Worm (Caenorhabditis elegans) whole organism, early embryonic: Measurements from ENCODE around the gene mppb-1.

ENCODE experiments used
- B0310.2 ChIP-seq: sonication (generic microtip); optimal IDR thresholded peaks from 2 replicates; lab custom pipeline; 2016; ENCODE audit warnings: mild to moderate bottlenecking, missing genetic modification characterization, missing compliant biosample characterization
- F13C5.2 ChIP-seq: sonication (generic microtip); optimal IDR thresholded peaks from 2 replicates; lab custom pipeline; 2017; ENCODE audit warnings: mild to moderate bottlenecking, missing genetic modification characterization, inconsistent platforms, missing compliant biosample characterization
- ama-1 ChIP-seq: fragments of 150-350 bp; optimal IDR thresholded peaks from 2 replicates; lab custom pipeline; 2014
- ceh-13 ChIP-seq: fragments of 200-800 bp; sonication (Bioruptor generic); optimal IDR thresholded peaks from 2 replicates; lab custom pipeline; 2018; ENCODE audit warnings: mild to moderate bottlenecking, missing genetic modification characterization, missing compliant biosample characterization
- ceh-36 ChIP-seq: sonication (generic microtip); optimal IDR thresholded peaks from 2 replicates; lab custom pipeline; 2016; ENCODE audit warnings: missing genetic modification characterization, inconsistent platforms, missing compliant biosample characterization
- ets-7 ChIP-seq: sonication (generic microtip); optimal IDR thresholded peaks from 2 replicates; lab custom pipeline; 2016; ENCODE audit warnings: missing genotype, missing genetic modification characterization, missing compliant biosample characterization
- hmbx-1 ChIP-seq: sonication (generic microtip); optimal IDR thresholded peaks from 2 replicates; lab custom pipeline; 2016; ENCODE audit warnings: mild to moderate bottlenecking, missing genetic modification characterization, missing compliant biosample characterization
- pes-1 ChIP-seq: fragments of 200-800 bp; sonication (Bioruptor generic); IDR thresholded peaks from 2 replicates; pipeline ENCODE4 v1.3.6; 2022; ENCODE audit warnings: missing genetic modification reagents, missing genetic modification characterization, missing compliant biosample characterization
- scrt-1 ChIP-seq: fragments of 200-800 bp; sonication (Bioruptor generic); IDR thresholded peaks from 2 replicates; pipeline ENCODE4 v1.3.6; 2022; ENCODE audit warnings: missing genetic modification characterization, missing compliant biosample characterization
- tbx-11 ChIP-seq: fragments of 200-800 bp; sonication (Bioruptor generic); IDR thresholded peaks from 2 replicates; pipeline ENCODE4 v1.3.6; 2022; ENCODE audit warnings: missing genetic modification characterization, missing compliant biosample characterization
- tbx-37 ChIP-seq: fragments of 200-800 bp; sonication (Bioruptor generic); conservative IDR thresholded peaks from 2 replicates; pipeline ENCODE4 v1.3.6; 2022; ENCODE audit warnings: missing genetic modification reagents, missing genetic modification characterization, missing compliant biosample characterization

ce11 chrIV:9121545-9121944 is 47.1 kb downstream of the mppb-1 start:
- no peak for TF ChIP-seq ama-1
- no peak for TF ChIP-seq tbx-37 (GFP tag; lab: Robert Waterston, UW)
- TF ChIP-seq ceh-36: no peak
- no peak for TF ChIP-seq ets-7 (tag; lab: Kevin White, UChicago)
- no peak for TF ChIP-seq ceh-13
- TF ChIP-seq tbx-11: no peak
- no peak for TF ChIP-seq F13C5.2
- no peak for TF ChIP-seq hmbx-1
- TF ChIP-seq B0310.2 (tag; lab: Kevin White, UChicago): no peak
- TF ChIP-seq scrt-1 (GFP tag; lab: Robert Waterston, UW): no peak
- no peak for TF ChIP-seq pes-1 (GFP tag; lab: Robert Waterston, UW)
